Fruit fly (Drosophila melanogaster) whole organism, embryonic: ENCODE data around the gene CG16824.

Experiments
- CG10267 ChIP-seq: fragments of 200-800 bp; sonication (Bioruptor generic); optimal IDR thresholded peaks from 2 replicates; lab custom pipeline; 2018; ENCODE audit warnings: missing biosample characterization, mild to moderate bottlenecking, missing genetic modification characterization, moderate library complexity
- CG10274 ChIP-seq: fragments of 200-800 bp; sonication (Bioruptor generic); optimal IDR thresholded peaks from 3 replicates; lab custom pipeline; 2017; ENCODE audit warnings: missing biosample characterization, mild to moderate bottlenecking, missing genetic modification characterization
- CG11093 ChIP-seq: fragments of 200-800 bp; sonication (Bioruptor generic); IDR thresholded peaks from 3 replicates; pipeline ENCODE4 v1.3.6; 2022; ENCODE audit warnings: missing biosample characterization, missing genetic modification characterization
- CG11456 ChIP-seq: fragments of 200-800 bp; sonication (Bioruptor generic); IDR thresholded peaks from 3 replicates; pipeline ENCODE4 v1.3.6; 2022; ENCODE audit warnings: missing biosample characterization, missing genetic modification characterization
- CG11560 ChIP-seq: fragments of 200-800 bp; sonication (Bioruptor generic); IDR thresholded peaks from 3 replicates; pipeline ENCODE4 v1.3.6; 2022; ENCODE audit warnings: missing biosample characterization, missing genetic modification characterization
- CG12942 ChIP-seq: fragments of 200-800 bp; sonication (Bioruptor generic); optimal IDR thresholded peaks from 3 replicates; lab custom pipeline; 2016; ENCODE audit warnings: missing biosample characterization, missing genetic modification characterization
- CG13123 ChIP-seq: fragments of 200-800 bp; sonication (Bioruptor generic); optimal IDR thresholded peaks from 2 replicates; lab custom pipeline; 2016; ENCODE audit warnings: missing biosample characterization, missing genetic modification characterization
- CG13775 ChIP-seq: fragments of 200-800 bp; sonication (Bioruptor generic); optimal IDR thresholded peaks from 3 replicates; lab custom pipeline; 2017; ENCODE audit warnings: missing biosample characterization, mild to moderate bottlenecking, missing genetic modification characterization
- CG14710 ChIP-seq: fragments of 200-800 bp; sonication (Bioruptor generic); optimal IDR thresholded peaks from 3 replicates; lab custom pipeline; 2019; ENCODE audit warnings: missing biosample characterization, mild to moderate bottlenecking, missing genetic modification characterization, moderate library complexity
- CG15011 ChIP-seq: fragments of 200-800 bp; sonication (Bioruptor generic); optimal IDR thresholded peaks from 3 replicates; lab custom pipeline; 2018; ENCODE audit warnings: missing biosample characterization, mild to moderate bottlenecking, missing genetic modification characterization
- CG1529 ChIP-seq: fragments of 200-800 bp; sonication (Bioruptor generic); optimal IDR thresholded peaks from 3 replicates; lab custom pipeline; 2018; ENCODE audit warnings: missing biosample characterization, missing genetic modification characterization
- CG15601 ChIP-seq: fragments of 200-800 bp; sonication (Bioruptor generic); optimal IDR thresholded peaks from 3 replicates; lab custom pipeline; 2019; ENCODE audit warnings: missing biosample characterization, mild to moderate bottlenecking, missing genetic modification characterization, moderate library complexity
- CG16779 ChIP-seq: fragments of 200-800 bp; sonication (Bioruptor generic); IDR thresholded peaks from 2 replicates; pipeline ENCODE4 v1.3.6; 2022; ENCODE audit warnings: missing biosample characterization, missing genetic modification characterization
- CG17568 ChIP-seq: fragments of 200-800 bp; sonication (Bioruptor generic); optimal IDR thresholded peaks from 2 replicates; lab custom pipeline; 2018; ENCODE audit warnings: missing biosample characterization, mild to moderate bottlenecking, missing genetic modification characterization, moderate library complexity
- CG2116 ChIP-seq: fragments of 200-800 bp; sonication (Bioruptor generic); optimal IDR thresholded peaks from 3 replicates; lab custom pipeline; 2018; ENCODE audit warnings: missing biosample characterization, mild to moderate bottlenecking, missing genetic modification characterization
- CG30403 ChIP-seq: fragments of 200-800 bp; sonication (Bioruptor generic); optimal IDR thresholded peaks from 3 replicates; lab custom pipeline; 2016; ENCODE audit warnings: missing biosample characterization, missing genetic modification characterization
- CG34376 ChIP-seq: fragments of 200-800 bp; sonication (Bioruptor generic); optimal IDR thresholded peaks from 2 replicates; lab custom pipeline; 2018; ENCODE audit warnings: missing biosample characterization, mild to moderate bottlenecking, missing genetic modification characterization
- CG3847 ChIP-seq: fragments of 200-800 bp; sonication (Bioruptor generic); IDR thresholded peaks from 2 replicates; pipeline ENCODE4 v1.3.6; 2022; ENCODE audit warnings: missing biosample characterization, missing genetic modification characterization
- CG4820 ChIP-seq: fragments of 200-800 bp; sonication (Bioruptor generic); optimal IDR thresholded peaks from 3 replicates; lab custom pipeline; 2016; ENCODE audit warnings: missing biosample characterization, missing genetic modification characterization
- CG9817 ChIP-seq: fragments of 200-800 bp; sonication (Bioruptor generic); optimal IDR thresholded peaks from 2 replicates; lab custom pipeline; 2018; ENCODE audit warnings: missing biosample characterization, mild to moderate bottlenecking, missing genetic modification characterization, moderate library complexity
- CkIIα-i1 ChIP-seq: fragments of 200-800 bp; sonication (Bioruptor generic); IDR thresholded peaks from 2 replicates; pipeline ENCODE4 v1.3.6; 2022; ENCODE audit warnings: missing biosample characterization, missing genetic modification characterization
- Dip2 ChIP-seq: fragments of 200-800 bp; sonication (Bioruptor generic); IDR thresholded peaks from 2 replicates; pipeline ENCODE4 v1.3.6; 2022; ENCODE audit warnings: missing biosample characterization, missing genetic modification characterization
- Elba2 ChIP-seq: fragments of 200-800 bp; sonication (Bioruptor generic); optimal IDR thresholded peaks from 3 replicates; lab custom pipeline; 2016; ENCODE audit warnings: missing biosample characterization, missing genetic modification characterization
- Ets97D ChIP-seq: fragments of 200-800 bp; sonication (Bioruptor generic); optimal IDR thresholded peaks from 3 replicates; lab custom pipeline; 2016; ENCODE audit warnings: missing biosample characterization, missing genetic modification characterization
- Lpt ChIP-seq: fragments of >200 bp; optimal IDR thresholded peaks from 2 replicates; lab custom pipeline; 2018; ENCODE audit warnings: missing biosample characterization, missing genetic modification characterization
- Med ChIP-seq: fragments of 200-800 bp; sonication (Bioruptor generic); peaks from one replicate; lab custom pipeline; 2016; ENCODE audit warnings: missing biosample characterization, missing genetic modification characterization, mild to moderate bottlenecking, inconsistent platforms, moderate library complexity
- Neu2 ChIP-seq: fragments of 200-800 bp; sonication (Bioruptor generic); optimal IDR thresholded peaks from 3 replicates; lab custom pipeline; 2016; ENCODE audit warnings: missing biosample characterization, missing genetic modification characterization, borderline replicate concordance
- Oaz ChIP-seq: fragments of 200-800 bp; sonication (Bioruptor generic); IDR thresholded peaks from 2 replicates; pipeline ENCODE4 v1.3.6; 2022; ENCODE audit warnings: missing biosample characterization, missing genetic modification characterization
- Xrp1 ChIP-seq: fragments of 200-800 bp; sonication (Bioruptor generic); IDR thresholded peaks from 2 replicates; pipeline ENCODE4 v1.3.6; 2022; ENCODE audit warnings: missing biosample characterization, missing genetic modification characterization
- crp ChIP-seq, 2 experiments: fragments of 200-800 bp; sonication (Bioruptor generic); optimal IDR thresholded peaks; 2 replicates in 1 of 2; 3 replicates in 1 of 2; lab custom pipeline; 2017; ENCODE audit warnings: missing biosample characterization in 2 of 2, missing genetic modification characterization in 2 of 2, mild to moderate bottlenecking in 1 of 2, moderate library complexity in 1 of 2
- cwo ChIP-seq: fragments of 200-800 bp; sonication (Bioruptor generic); optimal IDR thresholded peaks from 3 replicates; lab custom pipeline; 2017; ENCODE audit warnings: missing biosample characterization, missing genetic modification characterization, mild to moderate bottlenecking, moderate library complexity, missing genetic modification reagents
- eve ChIP-seq, 2 experiments: fragments of >200 bp; optimal IDR thresholded peaks; 2 replicates each; lab custom pipeline; 2017; ENCODE audit warnings: missing biosample characterization in 2 of 2, missing genetic modification characterization in 2 of 2
- ftz-f1 ChIP-seq: fragments of 200-800 bp; sonication (Bioruptor generic); optimal IDR thresholded peaks from 2 replicates; lab custom pipeline; 2016; ENCODE audit warnings: missing biosample characterization, missing genetic modification characterization
- ken ChIP-seq: fragments of 200-800 bp; sonication (Bioruptor generic); IDR thresholded peaks from 3 replicates; pipeline ENCODE4 v1.3.6; 2022; ENCODE audit warnings: missing biosample characterization, missing genetic modification characterization
- klu ChIP-seq: fragments of 200-800 bp; sonication (Bioruptor generic); IDR thresholded peaks from 2 replicates; pipeline ENCODE4 v1.3.6; 2022; ENCODE audit warnings: missing biosample characterization, missing genetic modification characterization
- maf-S ChIP-seq: fragments of 200-800 bp; sonication (Bioruptor generic); optimal IDR thresholded peaks from 2 replicates; lab custom pipeline; 2016; ENCODE audit warnings: missing biosample characterization, missing genetic modification characterization
- mirr ChIP-seq: fragments of 200-800 bp; sonication (Bioruptor generic); optimal IDR thresholded peaks from 3 replicates; lab custom pipeline; 2018; ENCODE audit warnings: missing biosample characterization, mild to moderate bottlenecking, missing genetic modification characterization
- org-1 ChIP-seq: fragments of 200-800 bp; sonication (Bioruptor generic); optimal IDR thresholded peaks from 2 replicates; lab custom pipeline; 2017; ENCODE audit warnings: missing biosample characterization, missing genetic modification characterization
- pzg ChIP-seq: fragments of 200-800 bp; sonication (Bioruptor generic); optimal IDR thresholded peaks from 3 replicates; lab custom pipeline; 2018; ENCODE audit warnings: missing biosample characterization, mild to moderate bottlenecking, missing genetic modification characterization, moderate library complexity
- run ChIP-seq: fragments of 200-800 bp; sonication (Bioruptor generic); optimal IDR thresholded peaks from 3 replicates; lab custom pipeline; 2018; ENCODE audit warnings: missing biosample characterization, mild to moderate bottlenecking, missing genetic modification characterization
- sc ChIP-seq, 3 experiments: fragments of >200 bp in 2 of 3; fragments of 200-800 bp in 1 of 3; sonication (Bioruptor generic) in 1 of 3; optimal IDR thresholded peaks; 2 replicates in 2 of 3; 3 replicates in 1 of 3; lab custom pipeline; 2017; ENCODE audit warnings: mild to moderate bottlenecking in 1 of 3, missing biosample characterization in 1 of 3, missing genetic modification characterization in 1 of 3, missing genetic modification reagents in 1 of 3
- sens ChIP-seq: fragments of 200-800 bp; sonication (Bioruptor generic); peaks from one replicate; lab custom pipeline; 2016; ENCODE audit warnings: missing biosample characterization, missing genetic modification characterization
- sob ChIP-seq: fragments of 200-800 bp; sonication (Bioruptor generic); IDR thresholded peaks from 2 replicates; pipeline ENCODE4 v1.3.6; 2022; ENCODE audit warnings: missing biosample characterization, missing genetic modification characterization
- stc ChIP-seq: fragments of 200-800 bp; sonication (Bioruptor generic); IDR thresholded peaks from 2 replicates; pipeline ENCODE4 v1.3.6; 2022; ENCODE audit warnings: missing biosample characterization, missing genetic modification characterization
- stwl ChIP-seq: fragments of 200-800 bp; sonication (Bioruptor generic); optimal IDR thresholded peaks from 3 replicates; lab custom pipeline; 2018; ENCODE audit warnings: missing biosample characterization, mild to moderate bottlenecking, missing genetic modification characterization, moderate library complexity
- tgo ChIP-seq: fragments of 200-800 bp; sonication (Bioruptor generic); IDR thresholded peaks from 3 replicates; pipeline ENCODE4 v1.3.6; 2022; ENCODE audit warnings: missing biosample characterization, missing genetic modification characterization
- unpg ChIP-seq: fragments of 200-800 bp; sonication (Bioruptor generic); optimal IDR thresholded peaks from 3 replicates; lab custom pipeline; 2018; ENCODE audit warnings: missing biosample characterization, mild to moderate bottlenecking, missing genetic modification characterization, moderate library complexity
- vnd ChIP-seq: fragments of 200-800 bp; sonication (Bioruptor generic); IDR thresholded peaks from 3 replicates; pipeline ENCODE4 v1.3.6; 2022; ENCODE audit warnings: missing biosample characterization, missing genetic modification characterization; ENCODE audit not compliant: partially characterized antibody
- vvl ChIP-seq: fragments of 200-800 bp; sonication (Bioruptor generic); IDR thresholded peaks from 2 replicates; pipeline ENCODE4 v1.3.6; 2022; ENCODE audit warnings: missing biosample characterization, missing genetic modification characterization

CG16824 gene

dm6 chr2L:13286456-13286855 is 6.4 kb upstream of the CG16824 start, which contains the start of the genes Drep4 and Uvrag (continued):
- peak; percentile 69; the same call in 2 of the 3 replicates for TF ChIP-seq tgo (GFP tag; lab: Robert Waterston, UW)
- no peak for TF ChIP-seq Dip2 (GFP tag; lab: Robert Waterston, UW)
- TF ChIP-seq CG2116 (GFP tag; lab: Kevin White, UChicago), result peak; percentile 57
- peak; percentile 85 for TF ChIP-seq CG3847
- TF ChIP-seq CG10274 (GFP tag; lab: Kevin White, UChicago), result no peak
- TF ChIP-seq CG11456 (GFP tag; lab: Robert Waterston, UW), result no peak
- no peak for TF ChIP-seq vnd

dm6 chr2L:13289689-13290088 is 3.1 kb upstream of the CG16824 start, which contains the start of gene CG31729:
Gene CG31729, plus strand, starts transcription at chr2L:13289997.
- TF ChIP-seq Neu2 (GFP tag; lab: Kevin White, UChicago) (no peak), Xrp1 (GFP tag; lab: Robert Waterston, UW) (peak; percentile 37; the same call in 1 of the 2 replicates), cwo (no peak), CG13775 (GFP tag; lab: Kevin White, UChicago) (no peak), sc (optimal IDR thresholded peaks at IDR 0.05; lab: Kevin White, UChicago) (no peak), sc (GFP tag; optimal IDR thresholded peaks at IDR 0.05; lab: Kevin White, UChicago) (no peak), vvl (GFP tag; lab: Robert Waterston, UW) (peak; percentile 39; the same call in 1 of the 2 replicates), mirr (GFP tag; lab: Kevin White, UChicago) (no peak), eve (GFP tag; optimal IDR thresholded peaks at IDR 0.05; lab: Kevin White, UChicago) (no peak), CG15601 (tag; lab: Kevin White, UChicago) (no peak), CG14710 (peak; percentile 2), ken (no peak), CG34376 (GFP tag; lab: Kevin White, UChicago) (no peak), pzg (GFP tag; lab: Kevin White, UChicago) (peak; percentile 47), stwl (tag; lab: Kevin White, UChicago) (peak; percentile 59), stc (GFP tag; lab: Robert Waterston, UW) (peak; percentile 21; the same call in 1 of the 2 replicates), tgo (GFP tag; lab: Robert Waterston, UW) (no peak), CG9817 (tag; lab: Kevin White, UChicago) (no peak), crp (GFP tag; optimal IDR thresholded peaks at IDR 0.05; lab: Kevin White, UChicago) (peak; percentile 13 to 87), Ets97D (GFP tag; lab: Kevin White, UChicago) (peak; percentile 50), CG17568 (GFP tag; lab: Kevin White, UChicago) (no peak), CG10267 (tag; lab: Kevin White, UChicago) (peak; percentile 86), org-1 (GFP tag; lab: Kevin White, UChicago) (no peak), run (tag; lab: Kevin White, UChicago) (no peak), CG4820 (peak; percentile 33), Elba2 (GFP tag; lab: Kevin White, UChicago) (no peak), CG16779 (GFP tag; lab: Robert Waterston, UW) (no peak), klu (GFP tag; lab: Robert Waterston, UW) (no peak), Oaz (GFP tag; lab: Robert Waterston, UW) (no peak), CG30403 (GFP tag; lab: Kevin White, UChicago) (peak; percentile 41), maf-S (GFP tag; lab: Kevin White, UChicago) (no peak), ftz-f1 (peak; percentile 35), CG11560 (tag; lab: Robert Waterston, UW) (no peak), CG13123 (GFP tag; lab: Kevin White, UChicago) (no peak), CG12942 (GFP tag; lab: Kevin White, UChicago) (no peak), Lpt (GFP tag; lab: Kevin White, UChicago) (no peak), CG15011 (GFP tag; lab: Kevin White, UChicago) (no peak), CG1529 (GFP tag; lab: Kevin White, UChicago) (no peak), CG11093 (GFP tag; lab: Robert Waterston, UW) (no peak), CkIIα-i1 (GFP tag; lab: Robert Waterston, UW) (no peak), sens (GFP tag; lab: Kevin White, UChicago) (peak; percentile 85), sob (GFP tag; lab: Robert Waterston, UW) (no peak), Med (peak; percentile 79), unpg (GFP tag; lab: Kevin White, UChicago) (no peak), CG3847 (peak; percentile 28; the same call in 1 of the 2 replicates)
